Worm (Caenorhabditis elegans) whole organism, young adult: ENCODE measurements around the gene T05C12.15.

Experiments
- B0019.2 ChIP-seq: fragments of 200-800 bp; sonication (Bioruptor generic); conservative IDR thresholded peaks from 2 replicates; pipeline ENCODE4 v1.3.6; 2022; ENCODE audit warnings: missing genetic modification reagents, missing genetic modification characterization, missing compliant biosample characterization
- B0336.3 ChIP-seq: fragments of 200-800 bp; sonication (Bioruptor generic); IDR thresholded peaks from 2 replicates; pipeline ENCODE4 v1.3.6; 2022; ENCODE audit warnings: missing genetic modification characterization, missing compliant biosample characterization
- F22D6.2 ChIP-seq: sonication (generic microtip); optimal IDR thresholded peaks from 2 replicates; lab custom pipeline; 2016; ENCODE audit warnings: mild to moderate bottlenecking, missing genetic modification characterization, missing compliant biosample characterization
- F37B4.10 ChIP-seq: fragments of 200-800 bp; sonication (Bioruptor generic); IDR thresholded peaks from 2 replicates; pipeline ENCODE4 v1.3.6; 2022; ENCODE audit warnings: missing genetic modification characterization, missing compliant biosample characterization
- F57C9.4 ChIP-seq: sonication (generic microtip); optimal IDR thresholded peaks from 2 replicates; lab custom pipeline; 2017; ENCODE audit warnings: mild to moderate bottlenecking, missing genetic modification characterization, missing compliant biosample characterization
- Y53G8AR.9 ChIP-seq: fragments of 200-800 bp; sonication (Bioruptor generic); conservative IDR thresholded peaks from 2 replicates; pipeline ENCODE4 v1.3.6; 2022; ENCODE audit warnings: missing genetic modification reagents, missing genetic modification characterization, missing compliant biosample characterization
- Y56A3A.18 ChIP-seq: fragments of 200-800 bp; sonication (Bioruptor generic); IDR thresholded peaks from 2 replicates; pipeline ENCODE4 v1.3.6; 2022; ENCODE audit warnings: missing genetic modification reagents, missing genetic modification characterization, missing compliant biosample characterization
- ZK185.1 ChIP-seq: sonication (generic microtip); optimal IDR thresholded peaks from 2 replicates; lab custom pipeline; 2016; ENCODE audit warnings: mild to moderate bottlenecking, missing genetic modification characterization, missing compliant biosample characterization; ENCODE audit not compliant: poor library complexity, severe bottlenecking
- akir-1 ChIP-seq: fragments of 200-800 bp; sonication (Bioruptor generic); optimal IDR thresholded peaks from 2 replicates; lab custom pipeline; 2018; ENCODE audit warnings: mild to moderate bottlenecking, missing genetic modification characterization, moderate library complexity, missing compliant biosample characterization
- athp-1 ChIP-seq: sonication (generic microtip); optimal IDR thresholded peaks from 2 replicates; lab custom pipeline; 2017; ENCODE audit warnings: mild to moderate bottlenecking, missing genetic modification characterization, missing compliant biosample characterization
- attf-5 ChIP-seq: fragments of 200-800 bp; sonication (Bioruptor generic); optimal IDR thresholded peaks from 2 replicates; lab custom pipeline; 2018; ENCODE audit warnings: mild to moderate bottlenecking, missing genetic modification characterization, missing compliant biosample characterization
- ccch-3 ChIP-seq: fragments of 200-800 bp; sonication (Bioruptor generic); optimal IDR thresholded peaks from 2 replicates; lab custom pipeline; 2018; ENCODE audit warnings: mild to moderate bottlenecking, missing genetic modification characterization, missing compliant biosample characterization
- ceh-40 ChIP-seq: fragments of 200-800 bp; sonication (Bioruptor generic); IDR thresholded peaks from 2 replicates; pipeline ENCODE4 v1.3.6; 2022; ENCODE audit warnings: missing genetic modification characterization, missing compliant biosample characterization
- die-1 ChIP-seq: sonication (generic microtip); optimal IDR thresholded peaks from 2 replicates; lab custom pipeline; 2016; ENCODE audit warnings: missing genotype, mild to moderate bottlenecking, missing genetic modification characterization, missing compliant biosample characterization
- dox-1 ChIP-seq: fragments of 200-800 bp; sonication (Bioruptor generic); IDR thresholded peaks from 2 replicates; pipeline ENCODE4 v1.3.6; 2022; ENCODE audit warnings: missing genetic modification reagents, missing genetic modification characterization, missing compliant biosample characterization
- dpff-1 ChIP-seq: sonication (generic microtip); optimal IDR thresholded peaks from 2 replicates; lab custom pipeline; 2017; ENCODE audit warnings: mild to moderate bottlenecking, missing genetic modification characterization, missing compliant biosample characterization
- dpl-1 ChIP-seq: fragments of 150-350 bp; optimal IDR thresholded peaks from 2 replicates; lab custom pipeline; 2014; ENCODE audit warnings: missing biosample characterization, missing genetic modification reagents, missing genetic modification characterization
- egl-18 ChIP-seq: fragments of 200-800 bp; sonication (Bioruptor generic); IDR thresholded peaks from 2 replicates; pipeline ENCODE4 v1.3.6; 2022; ENCODE audit warnings: missing genetic modification reagents, missing genetic modification characterization, missing compliant biosample characterization
- fkh-3 ChIP-seq: sonication (generic microtip); optimal IDR thresholded peaks from 2 replicates; lab custom pipeline; 2016; ENCODE audit warnings: mild to moderate bottlenecking, missing genetic modification characterization, missing compliant biosample characterization
- lir-1 ChIP-seq: fragments of 200-800 bp; sonication (Bioruptor generic); conservative IDR thresholded peaks from 2 replicates; pipeline ENCODE4 v1.3.6; 2022; ENCODE audit warnings: missing genetic modification reagents, missing genetic modification characterization, missing compliant biosample characterization
- madf-8 ChIP-seq: fragments of 200-800 bp; sonication (Bioruptor generic); conservative IDR thresholded peaks from 2 replicates; pipeline ENCODE4 v1.3.6; 2022; ENCODE audit warnings: missing genetic modification reagents, missing genetic modification characterization, missing compliant biosample characterization
- mes-4 ChIP-seq: sonication (generic microtip); optimal IDR thresholded peaks from 2 replicates; lab custom pipeline; 2016; ENCODE audit warnings: missing genotype, missing genetic modification characterization, missing compliant biosample characterization
- nhr-27 ChIP-seq: fragments of 200-800 bp; sonication (Bioruptor generic); optimal IDR thresholded peaks from 2 replicates; lab custom pipeline; 2018; ENCODE audit warnings: mild to moderate bottlenecking, missing genetic modification characterization, moderate library complexity, missing compliant biosample characterization
- pha-4 ChIP-seq: fragments of 150-350 bp; sonication (generic microtip); optimal IDR thresholded peaks from 2 replicates; lab custom pipeline; 2014; ENCODE audit warnings: missing biosample characterization, missing genetic modification reagents, missing genetic modification characterization
- sdz-38 ChIP-seq: sonication (generic microtip); optimal IDR thresholded peaks from 2 replicates; lab custom pipeline; 2016; ENCODE audit warnings: missing genotype, missing genetic modification characterization, missing compliant biosample characterization
- snpc-1.3 ChIP-seq: sonication (generic microtip); optimal IDR thresholded peaks from 2 replicates; lab custom pipeline; 2017; ENCODE audit warnings: missing genetic modification characterization, mild to moderate bottlenecking, missing compliant biosample characterization, antibody characterized with exemption, moderate library complexity, missing genotype, missing genetic modification reagents; ENCODE audit not compliant: insufficient read depth
- tbp1 ChIP-seq: fragments of 200-800 bp; sonication (Bioruptor generic); optimal IDR thresholded peaks from 2 replicates; lab custom pipeline; 2018; ENCODE audit warnings: mild to moderate bottlenecking, missing genetic modification characterization, missing compliant biosample characterization
- unc-62 ChIP-seq: fragments of 150-350 bp; optimal IDR thresholded peaks from 2 replicates; lab custom pipeline; 2014; ENCODE audit warnings: missing biosample characterization, missing genetic modification reagents, missing genetic modification characterization
- zfh-2 ChIP-seq: fragments of 200-800 bp; sonication (Bioruptor generic); conservative IDR thresholded peaks from 2 replicates; pipeline ENCODE4 v1.3.6; 2022; ENCODE audit warnings: missing genetic modification reagents, missing genetic modification characterization, missing compliant biosample characterization
- ztf-6 ChIP-seq: fragments of 200-800 bp; sonication (Bioruptor generic); IDR thresholded peaks from 2 replicates; pipeline ENCODE4 v1.3.6; 2022; ENCODE audit warnings: missing genetic modification reagents, missing genetic modification characterization, missing compliant biosample characterization

T05C12.15 gene

ce11 chrII:8216433-8216832 lies 47.0 kb downstream of the T05C12.15 start, which contains the start of gene M110.3 (continued):
- TF ChIP-seq B0019.2 (GFP tag; lab: Robert Waterston, UW) (no peak), F37B4.10 (GFP tag; lab: Robert Waterston, UW) (no peak), ZK185.1 (tag; lab: Kevin White, UChicago) (no peak), Y56A3A.18 (GFP tag; lab: Robert Waterston, UW) (no peak)

- TF ChIP-seq attf-5 (no peak), tbp1 (GFP tag; lab: Kevin White, UChicago) (no peak), fkh-3 (no peak), snpc-1.3 (tag; lab: Kevin White, UChicago) (no peak), unc-62 (GFP tag; lab: Kevin White, UChicago) (no peak), egl-18 (GFP tag; lab: Robert Waterston, UW) (no peak), dpff-1 (tag; lab: Kevin White, UChicago) (no peak), F57C9.4 (tag; lab: Kevin White, UChicago) (no peak), dpl-1 (GFP tag; lab: Kevin White, UChicago) (no peak), lir-1 (GFP tag; lab: Robert Waterston, UW) (no peak), dox-1 (GFP tag; lab: Robert Waterston, UW) (no peak), ceh-40 (GFP tag; lab: Robert Waterston, UW) (no peak), B0336.3 (GFP tag; lab: Robert Waterston, UW) (no peak), ztf-6 (GFP tag; lab: Robert Waterston, UW) (no peak), ccch-3 (GFP tag; lab: Kevin White, UChicago) (no peak)
- TF ChIP-seq, all 124 proteins: peak for 0
Measured at ce11 chrII:8216922-8217321, 47.5 kb downstream of the T05C12.15 start, which contains the start of gene ifg-1. Gene ifg-1 (plus strand): TSS chrII:8217222.

DNA sequence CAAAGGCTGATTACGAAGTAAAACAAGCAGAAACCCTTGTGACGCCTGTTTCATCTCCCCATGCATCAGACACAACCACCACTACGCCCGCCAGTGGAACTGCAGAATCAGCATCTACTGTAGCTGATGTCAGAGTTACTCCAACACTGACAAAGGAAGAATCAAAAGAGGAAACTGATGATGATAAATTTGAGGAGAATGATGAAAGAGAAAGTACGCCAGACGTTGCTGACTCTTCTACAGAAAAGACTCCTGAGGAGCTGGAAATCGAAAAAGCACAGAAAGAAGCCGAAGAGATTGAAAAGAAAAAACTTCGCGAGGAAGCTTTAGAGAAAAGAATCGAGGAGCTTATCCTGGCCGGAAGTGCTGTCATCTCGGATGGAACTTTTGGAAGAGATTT lies 48.9 kb downstream of the T05C12.15 start:
- TF ChIP-seq akir-1 (no peak), die-1 (tag; lab: Kevin White, UChicago) (no peak), F22D6.2 (tag; lab: Kevin White, UChicago) (no peak), Y53G8AR.9 (GFP tag; lab: Robert Waterston, UW) (no peak), zfh-2 (GFP tag; lab: Robert Waterston, UW) (no peak), sdz-38 (no peak), madf-8 (no peak), pha-4 (tag; lab: Kevin White, UChicago) (no peak), nhr-27 (tag; lab: Kevin White, UChicago) (no peak), mes-4 (tag; lab: Kevin White, UChicago) (no peak), athp-1 (tag; lab: Kevin White, UChicago) (no peak)
